Fruit fly (Drosophila melanogaster) whole organism, adult: ENCODE results near the gene CG34309.

Source experiments
- CG14711 ChIP-seq: fragments of 200-800 bp; sonication (Bioruptor generic); optimal IDR thresholded peaks from 2 replicates; lab custom pipeline; 2018; ENCODE audit warnings: missing biosample characterization, mild to moderate bottlenecking, missing genetic modification characterization, moderate library complexity
- CG1620 ChIP-seq: fragments of 200-800 bp; sonication (Bioruptor generic); optimal IDR thresholded peaks from 2 replicates; lab custom pipeline; 2016; ENCODE audit warnings: missing biosample characterization, missing genetic modification characterization
- CG5204 ChIP-seq: fragments of 200-800 bp; sonication (Bioruptor generic); optimal IDR thresholded peaks from 2 replicates; lab custom pipeline; 2016; ENCODE audit warnings: missing biosample characterization, missing genetic modification characterization
- CG7101 ChIP-seq: fragments of 200-800 bp; sonication (Bioruptor generic); optimal IDR thresholded peaks from 2 replicates; lab custom pipeline; 2018; ENCODE audit warnings: missing biosample characterization, mild to moderate bottlenecking, missing genetic modification characterization, moderate library complexity
- Clk ChIP-seq: fragments of 200-800 bp; sonication (Bioruptor generic); optimal IDR thresholded peaks from 2 replicates; lab custom pipeline; 2017; ENCODE audit warnings: missing biosample characterization, missing genetic modification characterization
- Hr96 ChIP-seq: fragments of 200-800 bp; sonication (Bioruptor generic); optimal IDR thresholded peaks from 2 replicates; lab custom pipeline; 2016; ENCODE audit warnings: missing biosample characterization, missing genetic modification characterization
- bab1 ChIP-seq: fragments of 200-800 bp; sonication (Bioruptor generic); optimal IDR thresholded peaks from 3 replicates; lab custom pipeline; 2019; ENCODE audit warnings: missing biosample characterization, mild to moderate bottlenecking, missing genetic modification characterization, moderate library complexity
- cic ChIP-seq: fragments of 200-800 bp; sonication (Bioruptor generic); optimal IDR thresholded peaks from 2 replicates; lab custom pipeline; 2017; ENCODE audit warnings: missing biosample characterization, mild to moderate bottlenecking, missing genetic modification characterization, moderate library complexity
- kay ChIP-seq: fragments of 200-800 bp; sonication (Bioruptor generic); peaks from one replicate; lab custom pipeline; 2016; ENCODE audit warnings: missing biosample characterization, missing genetic modification characterization, borderline replicate concordance
- ovo ChIP-seq: fragments of 200-800 bp; sonication (Bioruptor generic); optimal IDR thresholded peaks from 2 replicates; lab custom pipeline; 2016; ENCODE audit warnings: missing biosample characterization, missing genetic modification characterization
- pad ChIP-seq: fragments of 200-800 bp; sonication (Bioruptor generic); optimal IDR thresholded peaks from 3 replicates; lab custom pipeline; 2017; ENCODE audit warnings: missing biosample characterization, missing genetic modification characterization, mild to moderate bottlenecking, moderate library complexity, missing genetic modification reagents

dm6 chr3R:13417067-13417595, 44.7 kb downstream of the CG34309 start:
- TF ChIP-seq Hr96 (no peak), kay (GFP tag; lab: Kevin White, UChicago) (no peak), cic (GFP tag; lab: Kevin White, UChicago) (no peak), pad (GFP tag; lab: Kevin White, UChicago) (no peak), ovo (GFP tag; lab: Kevin White, UChicago) (no peak), CG14711 (no peak), Clk (GFP tag; lab: Kevin White, UChicago) (no peak), bab1 (GFP tag; lab: Kevin White, UChicago) (no peak), CG5204 (no peak), CG1620 (no peak), CG7101 (tag; lab: Kevin White, UChicago) (no peak)
